Fruit fly (Drosophila melanogaster): Measurements from ENCODE around the gene CG12071.
A peak's percentile ranks its signal among the peaks of the same experiment; 100 is the strongest.

Gene CG12071

dm6 chr3R:30842639-30843476 lies 38.0 kb downstream of the CG12071 start (continued):
- no peak for TF ChIP-seq CG15514 (GFP tag; optimal IDR thresholded peaks at IDR 0.05)
- no peak for TF ChIP-seq pros (GFP tag; optimal IDR thresholded peaks at IDR 0.05)
- TF ChIP-seq CG11560 (tag; IDR thresholded peaks at IDR 0.05) = no peak
- TF ChIP-seq tgo (GFP tag; IDR thresholded peaks at IDR 0.05) = no peak
- TF ChIP-seq phol (tag; optimal IDR thresholded peaks at IDR 0.05) = no peak

- TF ChIP-seq pnt (GFP tag; optimal IDR thresholded peaks at IDR 0.05) (no peak), nom (GFP tag; optimal IDR thresholded peaks at IDR 0.05) (peak; percentile 57), lilli (GFP tag; optimal IDR thresholded peaks at IDR 0.05) (no peak), CG11723 (GFP tag; optimal IDR thresholded peaks at IDR 0.05) (no peak), p53 (GFP tag; optimal IDR thresholded peaks at IDR 0.05) (no peak), bsh (GFP tag; optimal IDR thresholded peaks at IDR 0.05) (peak in 1 of 2 experiments; percentile 47), gce (GFP tag; IDR thresholded peaks at IDR 0.05) (no peak), CG6683 (GFP tag; optimal IDR thresholded peaks at IDR 0.05) (no peak), CG9609 (GFP tag; optimal IDR thresholded peaks at IDR 0.05) (no peak), CG7786 (GFP tag; optimal IDR thresholded peaks at IDR 0.05) (no peak), CG17328 (GFP tag; IDR thresholded peaks at IDR 0.05) (no peak), CG2199 (GFP tag; IDR thresholded peaks at IDR 0.05) (no peak), Lpt (GFP tag; optimal IDR thresholded peaks at IDR 0.05) (no peak)
Observed at dm6 chr3R:30842199-30842598, 38.6 kb downstream of the CG12071 start.

dm6 chr3R:30840741-30841140 lies 40.1 kb downstream of the CG12071 start:
- TF ChIP-seq ato (GFP tag; IDR thresholded peaks at IDR 0.05; ENCODE audit: partially characterized antibody) = no peak
- TF ChIP-seq Atf6 (GFP tag; IDR thresholded peaks at IDR 0.05) = no peak
- TF ChIP-seq CG31441 (GFP tag; IDR thresholded peaks at IDR 0.05) = no peak
- no peak for TF ChIP-seq schlank (tag; optimal IDR thresholded peaks at IDR 0.05)
- no peak for TF ChIP-seq crc (GFP tag; optimal IDR thresholded peaks at IDR 0.05)
- no peak for TF ChIP-seq maf-S (GFP tag; optimal IDR thresholded peaks at IDR 0.05)
- TF ChIP-seq salm (tag; optimal IDR thresholded peaks at IDR 0.05) = no peak
- TF ChIP-seq CG6175 (GFP tag; IDR thresholded peaks at IDR 0.05) = no peak
- no peak for TF ChIP-seq bab2 (GFP tag; optimal IDR thresholded peaks at IDR 0.05)
- TF ChIP-seq sc (optimal IDR thresholded peaks at IDR 0.05) = no peak
- no peak for TF ChIP-seq sc (GFP tag; optimal IDR thresholded peaks at IDR 0.05)
- no peak for TF ChIP-seq Antp (GFP tag; optimal IDR thresholded peaks at IDR 0.05)
- no peak for TF ChIP-seq CG9817 (tag; optimal IDR thresholded peaks at IDR 0.05)
- no peak for TF ChIP-seq Stat92E (GFP tag; optimal IDR thresholded peaks at IDR 0.05)
- TF ChIP-seq CG3065 (GFP tag; optimal IDR thresholded peaks at IDR 0.05) = no peak
- TF ChIP-seq NfI (GFP tag; optimal IDR thresholded peaks at IDR 0.05) = no peak
- no peak for TF ChIP-seq TFAM (GFP tag; optimal IDR thresholded peaks at IDR 0.05)
- TF ChIP-seq CG9797 (GFP tag; optimal IDR thresholded peaks at IDR 0.05) = no peak

dm6 chr3R:30833078-30833477 lies 47.7 kb downstream of the CG12071 start:
- peak; percentile 38 for TF ChIP-seq sens (GFP tag)
- no peak for TF ChIP-seq CG12219 (GFP tag; optimal IDR thresholded peaks at IDR 0.05)
- TF ChIP-seq Drgx (GFP tag; IDR thresholded peaks at IDR 0.05) = peak; percentile 66
- TF ChIP-seq bsh (GFP tag; optimal IDR thresholded peaks at IDR 0.05) = peak in 1 of 2 experiments; percentile 42
- TF ChIP-seq ranshi (GFP tag; IDR thresholded peaks at IDR 0.05) = 0 out of 2 replicates have a peak, but pooled peaks have one; percentile 10
- peak; percentile 58 for TF ChIP-seq CG5180 (GFP tag; optimal IDR thresholded peaks at IDR 0.05)
- TF ChIP-seq CG7928 (GFP tag; optimal IDR thresholded peaks at IDR 0.05) = no peak
